Fruit fly (Drosophila melanogaster) whole organism, wandering third instar larva: ENCODE measurements around the gene Rdh.

Source experiments
- CG32264 ChIP-seq: fragments of 200-800 bp; sonication (Bioruptor generic); optimal IDR thresholded peaks from 2 replicates; lab custom pipeline; 2016; ENCODE audit warnings: missing biosample characterization, missing genetic modification characterization
- CG9705 ChIP-seq: fragments of 200-800 bp; sonication (Bioruptor generic); optimal IDR thresholded peaks from 2 replicates; lab custom pipeline; 2018; ENCODE audit warnings: missing biosample characterization, mild to moderate bottlenecking, missing genetic modification characterization
- Dfd ChIP-seq: fragments of >200 bp; optimal IDR thresholded peaks from 2 replicates; lab custom pipeline; 2017; ENCODE audit warnings: missing biosample characterization, missing genetic modification characterization
- Dif ChIP-seq: fragments of 200-275, 200-300 bp; sonication (Bioruptor generic); optimal IDR thresholded peaks from 2 replicates; lab custom pipeline; 2018; ENCODE audit warnings: missing biosample characterization, missing genetic modification characterization; ENCODE audit not compliant: partially characterized antibody
- GATAd ChIP-seq: sonication (Bioruptor generic); optimal IDR thresholded peaks from 2 replicates; lab custom pipeline; 2016; ENCODE audit warnings: missing biosample characterization, missing genetic modification characterization
- Hr78 ChIP-seq: fragments of >200 bp; optimal IDR thresholded peaks from 2 replicates; lab custom pipeline; 2017; ENCODE audit warnings: missing biosample characterization, missing genetic modification characterization
- Hr83 ChIP-seq: fragments of 200-300 bp; sonication (Bioruptor generic); optimal IDR thresholded peaks from 2 replicates; lab custom pipeline; 2016; ENCODE audit warnings: missing biosample characterization, mild to moderate bottlenecking, missing genetic modification characterization, moderate library complexity; ENCODE audit not compliant: poor library complexity, severe bottlenecking
- Jra ChIP-seq: sonication (Bioruptor generic); optimal IDR thresholded peaks from 2 replicates; lab custom pipeline; 2016; ENCODE audit warnings: missing biosample characterization, missing genetic modification characterization
- Myc ChIP-seq: fragments of >200 bp; optimal IDR thresholded peaks from 2 replicates; lab custom pipeline; 2017
- N ChIP-seq: fragments of >200 bp; optimal IDR thresholded peaks from 2 replicates; lab custom pipeline; 2018; ENCODE audit warnings: missing biosample characterization, missing external identifiers, missing genetic modification characterization
- OdsH ChIP-seq: fragments of 200-800 bp; sonication (Bioruptor generic); optimal IDR thresholded peaks from 2 replicates; lab custom pipeline; 2016; ENCODE audit warnings: missing biosample characterization, mild to moderate bottlenecking, missing genetic modification characterization
- Rel ChIP-seq, 2 experiments: fragments of 200-800 bp; sonication (Bioruptor generic) in 1 of 2; optimal IDR thresholded peaks; 2 replicates in 1 of 2; 3 replicates in 1 of 2; lab custom pipeline; 2016 to 2019; ENCODE audit warnings: mild to moderate bottlenecking in 2 of 2, missing biosample characterization in 2 of 2, missing genetic modification characterization in 2 of 2, moderate library complexity in 1 of 2
- Sp1 ChIP-seq: fragments of 200-800 bp; sonication (Bioruptor generic); optimal IDR thresholded peaks from 3 replicates; lab custom pipeline; 2019; ENCODE audit warnings: missing biosample characterization, mild to moderate bottlenecking, missing genetic modification characterization, moderate library complexity
- Vsx2 ChIP-seq: fragments of 200-300, 225-300 bp; sonication (Bioruptor generic); optimal IDR thresholded peaks from 2 replicates; lab custom pipeline; 2018; ENCODE audit warnings: missing biosample characterization, missing genetic modification characterization; ENCODE audit not compliant: partially characterized antibody
- br ChIP-seq: fragments of 200-800 bp; sonication (Bioruptor generic); optimal IDR thresholded peaks from 2 replicates; lab custom pipeline; 2016; ENCODE audit warnings: missing biosample characterization, missing genetic modification characterization
- brk ChIP-seq: fragments of 200-800 bp; sonication (Bioruptor generic); optimal IDR thresholded peaks from 2 replicates; lab custom pipeline; 2016; ENCODE audit warnings: missing biosample characterization, mild to moderate bottlenecking, missing genetic modification characterization
- dl ChIP-seq, 2 experiments: fragments of 175-275, 200-275 bp in 1 of 2; fragments of 200-275 bp in 1 of 2; sonication (Bioruptor generic); optimal IDR thresholded peaks; lab custom pipeline; 2018; ENCODE audit warnings: mild to moderate bottlenecking in 2 of 2, missing biosample characterization in 2 of 2, missing genetic modification characterization in 2 of 2, moderate library complexity in 2 of 2; ENCODE audit not compliant: partially characterized antibody in 2 of 2, insufficient read depth in 1 of 2
- dmrt93B ChIP-seq: fragments of 200-800 bp; sonication (Bioruptor generic); optimal IDR thresholded peaks from 2 replicates; lab custom pipeline; 2018; ENCODE audit warnings: missing biosample characterization, mild to moderate bottlenecking, missing genetic modification characterization
- ey ChIP-seq: fragments of 200-800 bp; sonication (Bioruptor generic); optimal IDR thresholded peaks from 2 replicates; lab custom pipeline; 2016; ENCODE audit warnings: missing biosample characterization, missing genetic modification characterization
- foxo ChIP-seq, 2 experiments: fragments of 200-800 bp; sonication (Bioruptor generic); optimal IDR thresholded peaks; 2 replicates in 1 of 2; 3 replicates in 1 of 2; lab custom pipeline; 2016 to 2017; ENCODE audit warnings: missing biosample characterization in 2 of 2, missing genetic modification characterization in 2 of 2
- fru ChIP-seq: fragments of 200-800 bp; sonication (Bioruptor generic); optimal IDR thresholded peaks from 3 replicates; lab custom pipeline; 2016; ENCODE audit warnings: missing biosample characterization, mild to moderate bottlenecking, missing genetic modification characterization
- h ChIP-seq: fragments of 200-800 bp; sonication (Bioruptor generic); optimal IDR thresholded peaks from 3 replicates; lab custom pipeline; 2016; ENCODE audit warnings: missing biosample characterization, mild to moderate bottlenecking, missing genetic modification characterization
- lola ChIP-seq: fragments of >200 bp; optimal IDR thresholded peaks from 2 replicates; lab custom pipeline; 2017; ENCODE audit warnings: missing biosample characterization, missing genetic modification characterization
- pan ChIP-seq: fragments of >200 bp; optimal IDR thresholded peaks from 2 replicates; lab custom pipeline; 2017
- psq ChIP-seq: fragments of 200-800 bp; sonication (Bioruptor generic); optimal IDR thresholded peaks from 3 replicates; lab custom pipeline; 2017; ENCODE audit warnings: missing biosample characterization, mild to moderate bottlenecking, missing genetic modification characterization, moderate library complexity
- rgr ChIP-seq: fragments of 200-800 bp; sonication (Bioruptor generic); optimal IDR thresholded peaks from 3 replicates; lab custom pipeline; 2016; ENCODE audit warnings: missing biosample characterization, mild to moderate bottlenecking, missing genetic modification characterization
- sage ChIP-seq: fragments of 200-800 bp; sonication (Bioruptor generic); optimal IDR thresholded peaks from 2 replicates; lab custom pipeline; 2016; ENCODE audit warnings: missing biosample characterization, mild to moderate bottlenecking, missing genetic modification characterization
- sv ChIP-seq: fragments of 200-800 bp; sonication (Bioruptor generic); optimal IDR thresholded peaks from 3 replicates; lab custom pipeline; 2016; ENCODE audit warnings: missing biosample characterization, missing genetic modification characterization
- tai ChIP-seq: sonication (Bioruptor generic); optimal IDR thresholded peaks from 2 replicates; lab custom pipeline; 2016; ENCODE audit warnings: missing biosample characterization, missing genetic modification characterization
- usp ChIP-seq: fragments of >200 bp; optimal IDR thresholded peaks from 2 replicates; lab custom pipeline; 2017; ENCODE audit warnings: missing biosample characterization, missing genetic modification characterization
- woc ChIP-seq: sonication (Bioruptor generic); optimal IDR thresholded peaks from 2 replicates; lab custom pipeline; 2016; ENCODE audit warnings: missing biosample characterization, mild to moderate bottlenecking, missing genetic modification characterization

The Rdh gene

DNA sequence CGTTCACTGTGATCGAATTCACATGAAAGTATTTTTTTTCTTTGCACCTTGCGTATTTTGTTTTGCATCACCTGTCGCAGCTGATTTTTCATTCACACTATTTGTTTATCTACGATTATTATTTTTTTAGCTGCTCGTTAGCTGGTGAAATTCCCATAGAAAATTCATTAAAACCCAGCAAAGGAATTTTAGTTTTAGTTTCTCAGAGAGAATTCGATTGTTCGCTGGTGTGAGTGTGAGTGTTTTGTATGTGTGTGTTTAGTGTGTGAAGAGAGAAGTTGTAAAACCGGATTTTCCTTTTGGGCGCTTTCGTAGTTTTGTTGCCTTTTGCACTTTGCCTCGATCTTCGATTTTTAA is 38.2 kb upstream of the Rdh start:
- no peak for TF ChIP-seq CG32264 (GFP tag; lab: Kevin White, UChicago)
- no peak for TF ChIP-seq GATAd (GFP tag; lab: Kevin White, UChicago)
- no peak for TF ChIP-seq dl (GFP tag; optimal IDR thresholded peaks at IDR 0.05; lab: Kevin White, UChicago; ENCODE audit: insufficient read depth in 1 of 2, partially characterized antibody in 2 of 2)
- TF ChIP-seq Hr78 = no peak
- no peak for TF ChIP-seq Sp1
- no peak for TF ChIP-seq Jra
- TF ChIP-seq woc = no peak
- TF ChIP-seq Vsx2 = no peak
- no peak for TF ChIP-seq sage
- TF ChIP-seq lola (GFP tag; lab: Kevin White, UChicago) = no peak

- TF ChIP-seq Dif (peak; percentile 41), Rel (GFP tag; optimal IDR thresholded peaks at IDR 0.05; lab: Kevin White, UChicago) (no peak), Rel (tag; optimal IDR thresholded peaks at IDR 0.05; lab: Kevin White, UChicago) (no peak), h (GFP tag; lab: Kevin White, UChicago) (peak; percentile 46), rgr (peak; percentile 50), lola (GFP tag; lab: Kevin White, UChicago) (no peak), ey (GFP tag; lab: Kevin White, UChicago) (no peak), CG9705 (GFP tag; lab: Kevin White, UChicago) (no peak), sage (no peak), Jra (no peak), tai (GFP tag; lab: Kevin White, UChicago) (no peak), Vsx2 (peak; percentile 82), fru (GFP tag; lab: Kevin White, UChicago) (no peak), dmrt93B (GFP tag; lab: Kevin White, UChicago) (no peak), foxo (GFP tag; optimal IDR thresholded peaks at IDR 0.05; lab: Kevin White, UChicago) (peak in 1 of 2 experiments; percentile 14), br (GFP tag; lab: Kevin White, UChicago) (peak; percentile 44), Dfd (GFP tag; lab: Kevin White, UChicago) (no peak), Hr83 (GFP tag; lab: Kevin White, UChicago) (peak; percentile 24), N (GFP tag; lab: Kevin White, UChicago) (no peak), Hr78 (no peak), Sp1 (peak; percentile 46), CG32264 (GFP tag; lab: Kevin White, UChicago) (no peak), brk (GFP tag; lab: Kevin White, UChicago) (no peak), psq (GFP tag; lab: Kevin White, UChicago) (peak; percentile 22)
Measured at dm6 chr3L:3787595-3788151, 37.6 kb upstream of the Rdh start.

DNA sequence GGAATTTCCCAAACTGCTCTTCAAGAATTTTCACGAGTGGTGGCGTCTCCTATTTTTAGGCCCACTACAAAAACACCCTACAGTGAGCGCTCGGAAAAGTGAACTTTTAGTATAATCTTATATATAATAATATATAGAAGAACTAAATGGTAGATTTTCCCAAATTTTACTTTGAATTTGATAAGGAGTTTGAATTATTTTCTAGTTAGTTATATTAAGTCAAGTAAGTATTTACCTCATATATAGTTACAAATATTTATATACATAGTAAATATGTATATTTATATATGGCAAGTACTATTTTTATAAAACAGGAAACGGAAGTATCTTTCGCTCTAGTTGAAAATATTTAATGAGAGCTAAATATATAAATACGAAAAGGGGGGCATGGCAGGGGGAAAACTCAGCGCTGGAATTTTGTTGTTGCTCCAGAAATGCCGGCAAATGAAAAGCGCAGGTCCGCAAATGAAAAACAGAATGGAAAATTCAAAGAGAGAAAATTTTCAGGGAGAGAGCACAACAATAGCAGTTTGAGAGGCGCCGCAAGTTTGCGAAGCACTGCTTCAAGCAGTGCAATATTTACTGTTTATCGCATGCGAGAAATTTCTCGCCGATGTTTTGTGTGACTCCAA is 36.3 kb upstream of the Rdh start:
- peak; percentile 88 for TF ChIP-seq Myc
- no peak for TF ChIP-seq Rel (GFP tag; optimal IDR thresholded peaks at IDR 0.05; lab: Kevin White, UChicago)
- no peak for TF ChIP-seq Rel (tag; optimal IDR thresholded peaks at IDR 0.05; lab: Kevin White, UChicago)

dm6 chr3L:3790504-3790903 is 34.7 kb upstream of the Rdh start, which contains the start of gene CG32266:
Gene CG32266, plus strand, starts transcription at chr3L:3790804.
- TF ChIP-seq Dfd (GFP tag; lab: Kevin White, UChicago) = no peak

DNA sequence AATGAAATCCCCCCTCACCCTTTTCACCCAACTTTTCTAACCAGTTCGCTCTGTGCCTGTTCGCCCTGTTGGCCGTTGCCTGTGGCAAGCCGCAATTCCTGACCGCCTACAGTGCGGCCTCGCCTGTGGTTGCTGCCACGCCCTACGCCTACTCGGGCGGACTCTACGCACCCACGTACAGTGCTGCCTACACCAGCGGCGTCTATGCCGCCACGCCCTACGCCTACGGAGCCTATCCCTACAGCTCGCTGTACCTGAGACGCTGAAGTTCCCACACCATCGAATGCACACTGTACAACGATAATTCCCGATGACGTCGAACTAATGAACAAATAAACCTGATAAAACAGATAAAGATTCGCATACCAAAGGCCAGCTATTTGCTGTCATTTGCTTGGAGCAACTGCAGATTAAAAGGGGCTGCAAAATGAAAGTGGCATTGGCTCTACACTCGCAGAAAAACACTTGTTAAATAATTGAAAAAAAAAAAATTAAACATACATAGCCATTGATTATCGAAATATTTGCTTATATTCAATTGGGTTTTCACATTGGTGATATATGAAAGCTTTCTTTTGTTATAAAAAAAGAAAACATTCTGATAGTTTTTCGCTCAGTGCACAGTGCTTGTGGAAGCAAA is 34.1 kb upstream of the Rdh start:
- TF ChIP-seq sv (GFP tag; lab: Kevin White, UChicago) (no peak), dl (GFP tag; optimal IDR thresholded peaks at IDR 0.05; lab: Kevin White, UChicago; ENCODE audit: insufficient read depth in 1 of 2, partially characterized antibody in 2 of 2) (no peak), pan (lab: Kevin White, UChicago) (no peak), fru (GFP tag; lab: Kevin White, UChicago) (no peak), Myc (no peak), OdsH (GFP tag; lab: Kevin White, UChicago) (no peak), Hr83 (GFP tag; lab: Kevin White, UChicago) (no peak), ey (GFP tag; lab: Kevin White, UChicago) (peak; percentile 7), usp (GFP tag; lab: Kevin White, UChicago) (no peak), tai (GFP tag; lab: Kevin White, UChicago) (no peak), foxo (GFP tag; optimal IDR thresholded peaks at IDR 0.05; lab: Kevin White, UChicago) (peak in 1 of 2 experiments; percentile 4)
